Worm (Caenorhabditis elegans) whole organism, early embryonic: Measurements from ENCODE around the gene F11C7.7.

ENCODE experiments used
- B0310.2 ChIP-seq: sonication (generic microtip); optimal IDR thresholded peaks from 2 replicates; lab custom pipeline; 2016; ENCODE audit warnings: mild to moderate bottlenecking, missing genetic modification characterization, missing compliant biosample characterization
- F13C5.2 ChIP-seq: sonication (generic microtip); optimal IDR thresholded peaks from 2 replicates; lab custom pipeline; 2017; ENCODE audit warnings: mild to moderate bottlenecking, missing genetic modification characterization, inconsistent platforms, missing compliant biosample characterization
- aly-1 ChIP-seq: sonication (generic microtip); optimal IDR thresholded peaks from 2 replicates; lab custom pipeline; 2016; ENCODE audit warnings: missing genetic modification characterization, missing compliant biosample characterization
- ama-1 ChIP-seq: fragments of 150-350 bp; optimal IDR thresholded peaks from 2 replicates; lab custom pipeline; 2014
- ceh-13 ChIP-seq: fragments of 200-800 bp; sonication (Bioruptor generic); optimal IDR thresholded peaks from 2 replicates; lab custom pipeline; 2018; ENCODE audit warnings: mild to moderate bottlenecking, missing genetic modification characterization, missing compliant biosample characterization
- ceh-36 ChIP-seq: sonication (generic microtip); optimal IDR thresholded peaks from 2 replicates; lab custom pipeline; 2016; ENCODE audit warnings: missing genetic modification characterization, inconsistent platforms, missing compliant biosample characterization
- ets-7 ChIP-seq: sonication (generic microtip); optimal IDR thresholded peaks from 2 replicates; lab custom pipeline; 2016; ENCODE audit warnings: missing genotype, missing genetic modification characterization, missing compliant biosample characterization
- flt-1 ChIP-seq: fragments of 200-800 bp; sonication (Bioruptor generic); IDR thresholded peaks from 2 replicates; pipeline ENCODE4 v1.3.6; 2022; ENCODE audit warnings: missing genetic modification characterization, missing compliant biosample characterization
- hmbx-1 ChIP-seq: sonication (generic microtip); optimal IDR thresholded peaks from 2 replicates; lab custom pipeline; 2016; ENCODE audit warnings: mild to moderate bottlenecking, missing genetic modification characterization, missing compliant biosample characterization
- hmg-4 ChIP-seq: fragments of 200-800 bp; sonication (Bioruptor generic); optimal IDR thresholded peaks from 2 replicates; lab custom pipeline; 2018; ENCODE audit warnings: mild to moderate bottlenecking, missing genetic modification characterization, missing compliant biosample characterization
- hnd-1 ChIP-seq: sonication (generic microtip); optimal IDR thresholded peaks from 2 replicates; lab custom pipeline; 2016; ENCODE audit warnings: missing genetic modification characterization, missing compliant biosample characterization
- pes-1 ChIP-seq: fragments of 200-800 bp; sonication (Bioruptor generic); IDR thresholded peaks from 2 replicates; pipeline ENCODE4 v1.3.6; 2022; ENCODE audit warnings: missing genetic modification reagents, missing genetic modification characterization, missing compliant biosample characterization
- scrt-1 ChIP-seq: fragments of 200-800 bp; sonication (Bioruptor generic); IDR thresholded peaks from 2 replicates; pipeline ENCODE4 v1.3.6; 2022; ENCODE audit warnings: missing genetic modification characterization, missing compliant biosample characterization
- sea-1 ChIP-seq: fragments of 200-800 bp; sonication (Bioruptor generic); conservative IDR thresholded peaks from 2 replicates; pipeline ENCODE4 v1.3.6; 2022; ENCODE audit warnings: missing genetic modification characterization, missing compliant biosample characterization
- tbx-11 ChIP-seq: fragments of 200-800 bp; sonication (Bioruptor generic); IDR thresholded peaks from 2 replicates; pipeline ENCODE4 v1.3.6; 2022; ENCODE audit warnings: missing genetic modification characterization, missing compliant biosample characterization
- tbx-37 ChIP-seq: fragments of 200-800 bp; sonication (Bioruptor generic); conservative IDR thresholded peaks from 2 replicates; pipeline ENCODE4 v1.3.6; 2022; ENCODE audit warnings: missing genetic modification reagents, missing genetic modification characterization, missing compliant biosample characterization
- tra-4 ChIP-seq: sonication (generic microtip); optimal IDR thresholded peaks from 2 replicates; lab custom pipeline; 2017; ENCODE audit warnings: missing genetic modification characterization, missing compliant biosample characterization

The F11C7.7 gene

DNA sequence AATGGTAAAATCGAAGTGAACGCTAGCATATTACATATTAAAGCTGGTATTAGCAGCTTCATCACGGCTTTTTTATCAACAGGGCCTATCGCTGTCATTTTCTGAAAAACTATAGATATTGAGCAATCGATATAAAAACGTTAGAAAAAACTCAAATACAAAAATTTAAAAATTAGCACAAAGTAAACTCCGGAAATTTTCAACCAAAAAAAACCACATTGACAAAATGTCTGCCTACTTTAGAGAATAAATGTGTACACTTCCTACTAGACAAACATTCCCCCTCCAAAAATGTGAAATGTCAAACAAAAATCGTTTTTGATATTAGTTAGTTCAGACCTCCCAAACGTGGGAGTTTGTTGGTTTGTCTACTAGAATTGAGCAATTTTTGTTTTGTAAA, 29.9 kb upstream of the F11C7.7 start, which contains the start of gene mfsd-10:
TSS of gene mfsd-10 (minus strand) at position 101 of the 400 bp plus-strand sequence.
- TF ChIP-seq hnd-1, result no peak

DNA sequence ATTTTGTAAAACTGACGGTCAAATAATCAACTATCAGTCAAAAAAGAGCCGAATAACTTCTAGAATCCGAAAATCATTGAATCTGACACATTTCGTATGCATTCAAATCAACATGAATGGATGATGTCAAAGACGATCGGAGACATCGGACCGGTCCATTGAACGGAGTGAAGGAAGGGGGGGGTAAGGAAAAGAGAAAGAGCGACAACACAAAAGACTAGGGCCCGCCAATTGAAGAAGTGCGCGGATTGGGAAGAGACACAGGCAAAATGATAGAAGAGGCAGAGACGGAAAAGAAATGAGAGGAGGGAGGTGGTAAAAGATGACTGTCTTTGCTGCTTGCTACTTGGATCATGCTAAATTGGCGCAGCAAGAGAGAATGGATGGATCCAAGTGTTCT, 28.9 kb upstream of the F11C7.7 start:
- TF ChIP-seq F13C5.2 (tag; lab: Kevin White, UChicago), result no peak
- TF ChIP-seq hnd-1, result no peak
- TF ChIP-seq ceh-13 (GFP tag; lab: Kevin White, UChicago), result no peak
- no peak for TF ChIP-seq hmbx-1 (tag; lab: Kevin White, UChicago)
- TF ChIP-seq aly-1 (tag; lab: Kevin White, UChicago), result no peak
- no peak for TF ChIP-seq tbx-11
- no peak for TF ChIP-seq flt-1 (GFP tag; lab: Robert Waterston, UW)
- no peak for TF ChIP-seq scrt-1 (GFP tag; lab: Robert Waterston, UW)
- TF ChIP-seq ama-1 (lab: Kevin White, UChicago), result no peak
- no peak for TF ChIP-seq tra-4 (tag; lab: Kevin White, UChicago)
- no peak for TF ChIP-seq ceh-36 (tag; lab: Kevin White, UChicago)
- no peak for TF ChIP-seq sea-1 (GFP tag; lab: Robert Waterston, UW)
- TF ChIP-seq ets-7 (tag; lab: Kevin White, UChicago), result no peak

DNA sequence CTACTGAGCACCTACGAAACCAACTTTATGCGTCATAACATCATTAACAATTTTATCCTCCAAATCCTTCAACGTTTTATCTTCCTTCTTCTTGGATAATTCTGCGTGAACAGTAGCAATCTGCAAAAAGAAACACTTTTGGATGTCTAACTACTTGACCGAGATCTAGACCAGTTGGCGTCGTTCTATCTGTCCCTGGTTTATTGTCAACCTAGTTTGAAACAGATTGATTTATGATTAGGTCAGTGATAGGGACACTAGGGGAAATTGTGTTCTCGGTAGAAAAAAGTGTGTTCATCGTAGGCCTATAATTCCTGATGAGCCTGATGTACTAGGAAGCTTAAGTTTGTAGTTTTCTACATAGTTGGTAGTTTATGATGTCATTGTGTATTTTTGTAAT, 24.4 kb upstream of the F11C7.7 start:
- TF ChIP-seq hmg-4 (GFP tag; lab: Kevin White, UChicago) (no peak), tbx-37 (no peak), flt-1 (GFP tag; lab: Robert Waterston, UW) (no peak), F13C5.2 (tag; lab: Kevin White, UChicago) (no peak), hnd-1 (no peak), ceh-36 (tag; lab: Kevin White, UChicago) (no peak)

DNA sequence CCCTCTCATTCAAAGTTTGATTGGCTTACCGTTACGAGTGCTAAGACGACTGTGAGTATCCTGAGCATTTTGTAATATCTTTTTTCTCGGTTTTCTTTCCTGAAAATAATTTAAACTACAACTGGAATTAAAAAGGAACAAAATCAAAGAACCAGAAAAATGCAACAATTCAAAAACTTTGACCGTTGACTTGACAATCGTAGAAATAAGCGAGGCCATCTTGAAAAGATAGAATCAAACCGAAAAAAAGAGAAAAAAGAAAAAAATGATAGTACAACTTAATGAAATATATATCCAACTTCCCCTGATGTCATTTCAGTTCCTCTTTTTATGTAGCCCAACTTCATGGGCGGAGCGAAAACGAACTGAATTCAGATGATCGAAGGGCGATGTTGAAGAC, 23.9 kb upstream of the F11C7.7 start, which contains the start of gene F10D7.3:
TSS of gene F10D7.3 (minus strand) at position 101 of the 400 bp plus-strand sequence.
- no peak for TF ChIP-seq aly-1 (tag; lab: Kevin White, UChicago)
- no peak for TF ChIP-seq F13C5.2 (tag; lab: Kevin White, UChicago)
- no peak for TF ChIP-seq tra-4 (tag; lab: Kevin White, UChicago)
- TF ChIP-seq hnd-1, result no peak
- TF ChIP-seq B0310.2 (tag; lab: Kevin White, UChicago), result no peak
- TF ChIP-seq tbx-11, result no peak
- TF ChIP-seq flt-1 (GFP tag; lab: Robert Waterston, UW), result no peak
- no peak for TF ChIP-seq hmg-4 (GFP tag; lab: Kevin White, UChicago)
- TF ChIP-seq ceh-36 (tag; lab: Kevin White, UChicago), result no peak
- TF ChIP-seq tbx-37, result no peak
- no peak for TF ChIP-seq scrt-1 (GFP tag; lab: Robert Waterston, UW)
- no peak for TF ChIP-seq ets-7 (tag; lab: Kevin White, UChicago)
- TF ChIP-seq ama-1 (lab: Kevin White, UChicago), result no peak
- TF ChIP-seq hmbx-1 (tag; lab: Kevin White, UChicago), result no peak

DNA sequence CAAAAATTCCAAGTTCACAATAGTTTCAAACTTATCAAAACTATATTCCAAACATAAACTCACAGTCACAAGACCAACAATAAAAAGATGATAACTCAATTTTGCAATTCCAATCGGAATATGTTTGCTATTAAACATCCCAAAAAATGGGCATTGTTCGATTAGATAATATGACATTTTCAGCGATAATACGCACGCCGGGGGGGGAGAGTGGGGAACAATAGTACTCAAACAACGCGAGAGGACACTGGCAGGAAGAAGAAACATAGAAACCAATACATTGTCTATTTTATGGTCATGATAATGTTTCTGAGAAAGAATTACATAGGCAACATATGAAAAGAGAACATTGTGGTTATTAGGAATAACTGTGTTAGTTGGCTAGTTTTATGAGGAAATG, 22.5 kb upstream of the F11C7.7 start:
- no peak for TF ChIP-seq tbx-37
- TF ChIP-seq scrt-1 (GFP tag; lab: Robert Waterston, UW), result no peak
- TF ChIP-seq hmg-4 (GFP tag; lab: Kevin White, UChicago), result no peak
- TF ChIP-seq flt-1 (GFP tag; lab: Robert Waterston, UW), result no peak
- no peak for TF ChIP-seq F13C5.2 (tag; lab: Kevin White, UChicago)
- TF ChIP-seq sea-1 (GFP tag; lab: Robert Waterston, UW), result no peak
- no peak for TF ChIP-seq aly-1 (tag; lab: Kevin White, UChicago)
- TF ChIP-seq hnd-1, result no peak
- no peak for TF ChIP-seq tra-4 (tag; lab: Kevin White, UChicago)

DNA sequence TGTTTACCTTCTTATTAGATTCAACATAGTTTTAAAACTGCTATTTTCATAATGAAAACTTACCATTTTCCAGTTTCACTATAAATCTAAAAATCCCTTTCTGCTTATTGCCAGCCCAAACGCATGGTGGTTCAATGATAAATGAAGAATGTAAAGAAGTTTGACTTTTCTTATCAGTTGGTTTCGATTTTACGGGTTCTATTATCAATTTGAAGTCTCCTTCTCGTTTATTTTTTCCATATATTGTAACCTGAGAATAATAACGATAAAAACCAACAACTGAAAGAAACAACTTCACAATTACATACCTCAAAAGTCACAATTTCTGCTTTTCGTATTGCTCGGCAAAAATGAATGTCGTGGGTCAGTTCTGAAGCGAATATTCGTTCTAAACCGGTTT, 19.4 kb upstream of the F11C7.7 start:
- TF ChIP-seq hnd-1 (no peak), scrt-1 (GFP tag; lab: Robert Waterston, UW) (no peak), hmbx-1 (tag; lab: Kevin White, UChicago) (no peak), ets-7 (tag; lab: Kevin White, UChicago) (no peak), hmg-4 (GFP tag; lab: Kevin White, UChicago) (no peak), flt-1 (GFP tag; lab: Robert Waterston, UW) (no peak), tbx-37 (no peak), B0310.2 (tag; lab: Kevin White, UChicago) (no peak), tbx-11 (no peak), sea-1 (GFP tag; lab: Robert Waterston, UW) (no peak), aly-1 (tag; lab: Kevin White, UChicago) (no peak), ama-1 (lab: Kevin White, UChicago) (no peak), ceh-36 (tag; lab: Kevin White, UChicago) (no peak), ceh-13 (GFP tag; lab: Kevin White, UChicago) (no peak), tra-4 (tag; lab: Kevin White, UChicago) (no peak), pes-1 (no peak), F13C5.2 (tag; lab: Kevin White, UChicago) (no peak)

DNA sequence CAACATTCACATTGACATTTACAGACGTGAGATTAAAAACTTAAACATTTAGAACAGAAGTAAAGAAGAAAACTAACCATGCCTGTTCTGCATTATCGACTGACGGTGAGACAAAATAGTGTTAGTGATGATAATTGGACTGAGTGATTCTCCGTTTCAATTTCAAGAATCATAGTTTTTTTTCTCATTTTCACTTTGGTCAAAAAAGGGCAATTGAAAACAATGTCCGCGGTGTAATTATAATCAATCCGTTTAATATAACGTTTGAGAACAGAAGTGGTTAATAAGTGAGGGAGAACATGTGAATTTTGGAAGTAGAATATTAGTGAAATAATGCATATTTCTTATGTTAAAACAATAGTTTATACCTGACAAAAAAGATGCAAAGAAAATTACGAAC, 18.7 kb upstream of the F11C7.7 start, which contains the start of gene F10D7.10:
TSS of gene F10D7.10 (minus strand) at position 101 of the 400 bp plus-strand sequence.
- TF ChIP-seq tra-4 (tag; lab: Kevin White, UChicago) (no peak), scrt-1 (GFP tag; lab: Robert Waterston, UW) (no peak), pes-1 (no peak), hmg-4 (GFP tag; lab: Kevin White, UChicago) (no peak)

DNA sequence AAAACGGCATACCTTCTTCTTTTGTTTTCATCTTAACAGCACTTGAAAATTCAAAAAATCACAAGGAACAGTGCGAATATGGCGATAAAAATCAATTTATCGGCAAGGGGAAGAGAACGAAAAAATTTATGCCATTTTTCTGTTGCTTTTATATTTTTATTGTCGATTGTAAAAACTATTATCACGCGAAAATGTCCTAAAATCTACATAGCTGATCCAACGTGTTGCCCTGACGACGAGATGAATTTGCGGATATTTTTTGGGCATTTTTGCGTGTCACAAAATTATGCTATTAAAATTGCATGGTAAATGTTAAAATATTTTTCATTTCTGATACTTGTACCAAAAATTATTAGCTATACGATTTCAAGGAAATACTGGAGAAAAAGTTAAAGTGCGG, 16.4 kb upstream of the F11C7.7 start, which contains the start of gene F10D7.4:
TSS of gene F10D7.4 (minus strand) at position 101 of the 400 bp plus-strand sequence.
- TF ChIP-seq F13C5.2 (tag; lab: Kevin White, UChicago) (no peak), hmg-4 (GFP tag; lab: Kevin White, UChicago) (no peak), aly-1 (tag; lab: Kevin White, UChicago) (no peak)
